Fruit fly (Drosophila melanogaster): Measurements from ENCODE around the gene CG13050.

Gene CG13050

DNA sequence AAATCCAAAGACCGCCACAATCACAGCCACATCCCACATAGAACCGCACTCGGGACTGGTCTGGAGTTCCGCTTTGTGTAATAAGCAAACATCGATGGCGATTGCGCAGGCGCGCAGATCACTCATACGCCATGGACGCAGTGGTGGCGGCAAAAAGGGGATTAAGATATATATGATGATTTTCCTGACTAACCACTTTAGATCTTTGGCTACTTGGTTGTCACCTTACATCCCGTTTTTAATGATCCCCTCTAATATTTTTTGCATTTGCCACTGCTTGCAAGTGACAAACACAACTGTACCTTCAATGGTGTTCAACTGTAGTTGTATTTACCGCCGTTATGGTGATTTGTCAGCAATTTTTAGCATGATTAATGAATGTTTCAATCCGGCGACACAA, 30.9 kb upstream of the CG13050 start (continued):
- TF ChIP-seq CG11504 (tag; optimal IDR thresholded peaks at IDR 0.05): no peak
- no peak for TF ChIP-seq D19A (tag; optimal IDR thresholded peaks at IDR 0.05)
- no peak for TF ChIP-seq so (GFP tag; IDR thresholded peaks at IDR 0.05)
- peak; percentile 63 for TF ChIP-seq Hmr (GFP tag; optimal IDR thresholded peaks at IDR 0.05)
- no peak for TF ChIP-seq CG10321 (GFP tag; IDR thresholded peaks at IDR 0.05)
- TF ChIP-seq ash1 (GFP tag; optimal IDR thresholded peaks at IDR 0.05): no peak
- no peak for TF ChIP-seq B-H2 (GFP tag; optimal IDR thresholded peaks at IDR 0.05)
- no peak for TF ChIP-seq vfl (GFP tag; optimal IDR thresholded peaks at IDR 0.05)
- no peak for TF ChIP-seq Mes4 (GFP tag; optimal IDR thresholded peaks at IDR 0.05)
- TF ChIP-seq dan (GFP tag; IDR thresholded peaks at IDR 0.05): no peak
- no peak for TF ChIP-seq da (GFP tag; optimal IDR thresholded peaks at IDR 0.05)
- no peak for TF ChIP-seq CG2129 (GFP tag; IDR thresholded peaks at IDR 0.05; ENCODE audit: partially characterized antibody)
- TF ChIP-seq mam (GFP tag; optimal IDR thresholded peaks at IDR 0.05): peak; percentile 32
- no peak for TF ChIP-seq CG32772 (GFP tag; IDR thresholded peaks at IDR 0.05)
- TF ChIP-seq lab (GFP tag; optimal IDR thresholded peaks at IDR 0.05): peak; percentile 72
- no peak for TF ChIP-seq CG33213 (GFP tag; optimal IDR thresholded peaks at IDR 0.05)
- no peak for TF ChIP-seq CG7271 (tag; optimal IDR thresholded peaks at IDR 0.05)
- no peak for TF ChIP-seq salm (tag; optimal IDR thresholded peaks at IDR 0.05)
- TF ChIP-seq CG34224 (GFP tag; IDR thresholded peaks at IDR 0.05; ENCODE audit: partially characterized antibody): no peak
- peak; percentile 40; the same call in 1 of the 3 replicates for TF ChIP-seq row (GFP tag; IDR thresholded peaks at IDR 0.05)
- TF ChIP-seq jing (GFP tag; optimal IDR thresholded peaks at IDR 0.05): no peak
- TF ChIP-seq odd (GFP tag; optimal IDR thresholded peaks at IDR 0.05): no peak
- TF ChIP-seq twi (tag; optimal IDR thresholded peaks at IDR 0.05): no peak
- TF ChIP-seq CG1792 (GFP tag; optimal IDR thresholded peaks at IDR 0.05): no peak
- no peak for TF ChIP-seq CG3995 (GFP tag; optimal IDR thresholded peaks at IDR 0.05)
- peak; percentile 38 for TF ChIP-seq Myb (GFP tag; optimal IDR thresholded peaks at IDR 0.05)
- TF ChIP-seq CG13894 (tag; optimal IDR thresholded peaks at IDR 0.05): no peak
- TF ChIP-seq lbe (GFP tag; optimal IDR thresholded peaks at IDR 0.05): no peak
- no peak for TF ChIP-seq Deaf1 (tag; optimal IDR thresholded peaks at IDR 0.05)
- TF ChIP-seq CG9609 (GFP tag; optimal IDR thresholded peaks at IDR 0.05): no peak
- no peak for TF ChIP-seq CG11695 (GFP tag; IDR thresholded peaks at IDR 0.05)
- no peak for TF ChIP-seq pita (GFP tag; optimal IDR thresholded peaks at IDR 0.05)
- TF ChIP-seq dati (GFP tag; IDR thresholded peaks at IDR 0.05): no peak
- TF ChIP-seq Dip2 (GFP tag; IDR thresholded peaks at IDR 0.05): no peak
- TF ChIP-seq CG6765 (GFP tag; optimal IDR thresholded peaks at IDR 0.05): no peak
- no peak for TF ChIP-seq scrt (GFP tag; optimal IDR thresholded peaks at IDR 0.05)
- no peak for TF ChIP-seq grau (tag; optimal IDR thresholded peaks at IDR 0.05)
- TF ChIP-seq stc (GFP tag; IDR thresholded peaks at IDR 0.05): no peak
- no peak for TF ChIP-seq CG17361 (GFP tag; IDR thresholded peaks at IDR 0.05)
- TF ChIP-seq Mrtf (GFP tag; IDR thresholded peaks at IDR 0.05): no peak
- no peak for TF ChIP-seq Fer2 (tag; optimal IDR thresholded peaks at IDR 0.05)
- TF ChIP-seq CoRest (tag; optimal IDR thresholded peaks at IDR 0.05): no peak
- no peak for TF ChIP-seq ewg (GFP tag; optimal IDR thresholded peaks at IDR 0.05)
- no peak for TF ChIP-seq phol (tag; optimal IDR thresholded peaks at IDR 0.05)
- peak; percentile 20 for TF ChIP-seq unpg (GFP tag; optimal IDR thresholded peaks at IDR 0.05)
- TF ChIP-seq danr (GFP tag; IDR thresholded peaks at IDR 0.05): no peak
- no peak for TF ChIP-seq gce (GFP tag; IDR thresholded peaks at IDR 0.05)
- no peak for TF ChIP-seq CG17385 (GFP tag; optimal IDR thresholded peaks at IDR 0.05)
- TF ChIP-seq Gug (GFP tag; IDR thresholded peaks at IDR 0.05): 0 out of 4 replicates have a peak, but pooled peaks have one; percentile 6
- no peak for TF ChIP-seq E2f1 (GFP tag; IDR thresholded peaks at IDR 0.05)
- no peak for TF ChIP-seq Abd-B (GFP tag; optimal IDR thresholded peaks at IDR 0.05)
- TF ChIP-seq BEAF-32 (GFP tag; optimal IDR thresholded peaks at IDR 0.05): no peak

Data from whole organism, embryonic.